Worm (Caenorhabditis elegans) whole organism, L4 larva: ENCODE data around the gene F38E11.6.

Source experiments
- F37D6.2 ChIP-seq: sonication (generic microtip); optimal IDR thresholded peaks from 2 replicates; lab custom pipeline; 2016; ENCODE audit warnings: mild to moderate bottlenecking, missing genetic modification characterization, missing compliant biosample characterization
- F44E2.7 ChIP-seq: fragments of 200-800 bp; sonication (Bioruptor generic); IDR thresholded peaks from 2 replicates; pipeline ENCODE4 v2.1.2; 2022; ENCODE audit warnings: missing genetic modification characterization, missing compliant biosample characterization
- R02D3.7 ChIP-seq: fragments of 150-350 bp; sonication (generic microtip); optimal IDR thresholded peaks from 3 replicates; lab custom pipeline; 2014; ENCODE audit warnings: missing biosample characterization, missing genetic modification characterization
- Y5F2A.4 ChIP-seq: fragments of 200-800 bp; sonication (Bioruptor generic); optimal IDR thresholded peaks from 2 replicates; lab custom pipeline; 2018; ENCODE audit warnings: mild to moderate bottlenecking, missing genetic modification characterization, missing compliant biosample characterization
- ZK546.5 ChIP-seq, 2 experiments: sonication (generic microtip); optimal IDR thresholded peaks; 2 replicates each; lab custom pipeline; 2017; ENCODE audit warnings: missing biosample characterization in 2 of 2, missing genetic modification characterization in 2 of 2
- ceh-20 ChIP-seq: fragments of 200-800 bp; sonication (Bioruptor generic); IDR thresholded peaks from 2 replicates; pipeline ENCODE4 v1.3.6; 2022; ENCODE audit warnings: missing genetic modification reagents, missing genetic modification characterization, missing compliant biosample characterization
- ceh-44 ChIP-seq: fragments of 200-800 bp; sonication (Bioruptor generic); IDR thresholded peaks from 2 replicates; pipeline ENCODE4 v1.3.6; 2022; ENCODE audit warnings: missing genetic modification reagents, missing genetic modification characterization, missing compliant biosample characterization
- ceh-62 ChIP-seq: sonication (generic microtip); optimal IDR thresholded peaks from 2 replicates; lab custom pipeline; 2017; ENCODE audit warnings: missing biosample characterization, missing genetic modification characterization
- ceh-82 ChIP-seq: sonication (generic microtip); optimal IDR thresholded peaks from 2 replicates; lab custom pipeline; 2017; ENCODE audit warnings: missing biosample characterization, missing genetic modification characterization
- ces-1 ChIP-seq: fragments of 150-350 bp; sonication (generic microtip); optimal IDR thresholded peaks from 4 replicates; lab custom pipeline; 2014; ENCODE audit warnings: missing biosample characterization, missing genetic modification reagents, missing genetic modification characterization
- cey-2 ChIP-seq: sonication (generic microtip); optimal IDR thresholded peaks from 3 replicates; lab custom pipeline; 2017; ENCODE audit warnings: missing genetic modification characterization, mild to moderate bottlenecking, missing compliant biosample characterization, antibody characterized with exemption, borderline replicate concordance; ENCODE audit not compliant: insufficient read depth
- daf-12 ChIP-seq: fragments of 150-350 bp; optimal IDR thresholded peaks from 2 replicates; lab custom pipeline; 2014; ENCODE audit warnings: missing biosample characterization, missing genetic modification reagents, missing genetic modification characterization
- daf-16 ChIP-seq, 3 experiments: sonication (generic microtip); optimal IDR thresholded peaks; 2 replicates each; lab custom pipeline; 2016 to 2017; ENCODE audit warnings: missing genetic modification characterization in 3 of 3, missing genetic modification reagents in 3 of 3, mild to moderate bottlenecking in 2 of 3, missing compliant biosample characterization in 2 of 3, missing biosample characterization in 1 of 3, moderate library complexity in 1 of 3
- daf-19 ChIP-seq: fragments of 200-800 bp; sonication (Bioruptor generic); conservative IDR thresholded peaks from 2 replicates; pipeline ENCODE4 v1.3.6; 2022; ENCODE audit warnings: missing genetic modification characterization, missing compliant biosample characterization
- daf-8 ChIP-seq: fragments of 200-800 bp; sonication (Bioruptor generic); IDR thresholded peaks from 2 replicates; pipeline ENCODE4 v1.3.6; 2022; ENCODE audit warnings: missing genetic modification characterization, missing compliant biosample characterization
- dmd-9 ChIP-seq: fragments of 200-800 bp; sonication (Bioruptor generic); IDR thresholded peaks from 2 replicates; pipeline ENCODE4 v1.3.6; 2022; ENCODE audit warnings: missing genetic modification reagents, missing genetic modification characterization, missing compliant biosample characterization
- dpl-1 ChIP-seq: fragments of 150-350 bp; optimal IDR thresholded peaks from 2 replicates; lab custom pipeline; 2014; ENCODE audit warnings: missing biosample characterization, missing genetic modification reagents, missing genetic modification characterization
- dve-1 ChIP-seq: sonication (generic microtip); optimal IDR thresholded peaks from 2 replicates; lab custom pipeline; 2017; ENCODE audit warnings: antibody characterized with exemption, mild to moderate bottlenecking, missing genetic modification characterization, missing compliant biosample characterization; ENCODE audit not compliant: insufficient read depth
- fos-1 ChIP-seq: fragments of 150-350 bp; optimal IDR thresholded peaks from 2 replicates; lab custom pipeline; 2014; ENCODE audit warnings: missing biosample characterization, missing genetic modification characterization
- gei-8 ChIP-seq: fragments of 200-800 bp; sonication (Bioruptor generic); optimal IDR thresholded peaks from 2 replicates; lab custom pipeline; 2018; ENCODE audit warnings: mild to moderate bottlenecking, missing genetic modification characterization, missing compliant biosample characterization
- hlh-30 ChIP-seq: sonication (generic microtip); optimal IDR thresholded peaks from 2 replicates; lab custom pipeline; 2017; ENCODE audit warnings: antibody characterized with exemption, mild to moderate bottlenecking, missing genetic modification characterization, missing compliant biosample characterization; ENCODE audit not compliant: insufficient read depth
- hmg-1.1 ChIP-seq: fragments of 200-800 bp; sonication (Bioruptor generic); IDR thresholded peaks from 2 replicates; pipeline ENCODE4 v1.3.6; 2022; ENCODE audit warnings: missing genetic modification reagents, missing genetic modification characterization, missing compliant biosample characterization
- jun-1 ChIP-seq: fragments of 150-350 bp; optimal IDR thresholded peaks from 2 replicates; lab custom pipeline; 2014; ENCODE audit warnings: missing biosample characterization, missing genetic modification reagents, missing genetic modification characterization
- lim-7 ChIP-seq: fragments of 200-800 bp; sonication (Bioruptor generic); IDR thresholded peaks from 2 replicates; pipeline ENCODE4 v1.3.6; 2022; ENCODE audit warnings: missing genetic modification characterization, missing compliant biosample characterization
- lin-13 ChIP-seq: fragments of 150-350 bp; optimal IDR thresholded peaks from 2 replicates; lab custom pipeline; 2014; ENCODE audit warnings: missing biosample characterization, missing genetic modification reagents, missing genetic modification characterization
- lin-15B ChIP-seq: fragments of 150-350 bp; sonication (generic microtip); optimal IDR thresholded peaks from 3 replicates; lab custom pipeline; 2014; ENCODE audit warnings: missing biosample characterization, missing genetic modification characterization
- madf-9 ChIP-seq: fragments of 200-800 bp; sonication (Bioruptor generic); conservative IDR thresholded peaks from 2 replicates; pipeline ENCODE4 v1.3.6; 2022; ENCODE audit warnings: missing genetic modification reagents, missing genetic modification characterization, missing compliant biosample characterization
- mdt-29 ChIP-seq: fragments of 200-800 bp; sonication (Bioruptor generic); IDR thresholded peaks from 2 replicates; pipeline ENCODE4 v1.3.6; 2022; ENCODE audit warnings: missing genetic modification reagents, missing genetic modification characterization, missing compliant biosample characterization
- mep-1 ChIP-seq: fragments of 150-350 bp; sonication (generic microtip); optimal IDR thresholded peaks from 3 replicates; lab custom pipeline; 2014; ENCODE audit warnings: missing biosample characterization, missing genetic modification characterization
- nhr-11 ChIP-seq: fragments of 150-350 bp; optimal IDR thresholded peaks from 2 replicates; lab custom pipeline; 2014; ENCODE audit warnings: missing biosample characterization, missing genetic modification characterization
- nhr-237 ChIP-seq: sonication (generic microtip); optimal IDR thresholded peaks from 2 replicates; lab custom pipeline; 2017; ENCODE audit warnings: missing biosample characterization, missing genetic modification characterization
- nhr-28 ChIP-seq: fragments of 150-350 bp; optimal IDR thresholded peaks from 2 replicates; lab custom pipeline; 2014; ENCODE audit warnings: missing biosample characterization, missing genetic modification characterization
- nhr-6 ChIP-seq: fragments of 150-350 bp; optimal IDR thresholded peaks from 2 replicates; lab custom pipeline; 2014; ENCODE audit warnings: missing biosample characterization, missing genetic modification characterization
- nhr-77 ChIP-seq: fragments of 150-350 bp; optimal IDR thresholded peaks from 2 replicates; lab custom pipeline; 2014; ENCODE audit warnings: missing biosample characterization, missing genetic modification characterization
- php-3 ChIP-seq: fragments of 200-800 bp; sonication (Bioruptor generic); IDR thresholded peaks from 2 replicates; pipeline ENCODE4 v1.3.6; 2022; ENCODE audit warnings: missing genetic modification reagents, missing genetic modification characterization, missing compliant biosample characterization
- rbr-2 ChIP-seq: sonication (generic microtip); optimal IDR thresholded peaks from 2 replicates; lab custom pipeline; 2016; ENCODE audit warnings: missing genotype, missing genetic modification characterization, missing compliant biosample characterization
- set-16 ChIP-seq: fragments of 200-800 bp; sonication (Bioruptor generic); IDR thresholded peaks from 2 replicates; pipeline ENCODE4 v1.3.6; 2022; ENCODE audit warnings: missing genetic modification reagents, missing genetic modification characterization, missing compliant biosample characterization
- skn-1 ChIP-seq: fragments of 150-350 bp; optimal IDR thresholded peaks from 2 replicates; lab custom pipeline; 2014; ENCODE audit warnings: missing biosample characterization, missing genetic modification characterization
- snpc-1.2 ChIP-seq: fragments of 200-800 bp; sonication (Bioruptor generic); IDR thresholded peaks from 2 replicates; pipeline ENCODE4 v1.3.6; 2022; ENCODE audit warnings: missing genetic modification reagents, missing genetic modification characterization, missing compliant biosample characterization
- snpc-4 ChIP-seq: fragments of 150-350 bp; optimal IDR thresholded peaks from 2 replicates; lab custom pipeline; 2014; ENCODE audit warnings: missing biosample characterization, missing genetic modification characterization
- spr-1 ChIP-seq: sonication (generic microtip); optimal IDR thresholded peaks from 2 replicates; lab custom pipeline; 2016; ENCODE audit warnings: mild to moderate bottlenecking, missing genetic modification characterization, missing compliant biosample characterization
- tra-1 ChIP-seq: fragments of 200-800 bp; sonication (Bioruptor generic); IDR thresholded peaks from 2 replicates; pipeline ENCODE4 v1.3.6; 2022; ENCODE audit warnings: missing genetic modification reagents, missing genetic modification characterization, missing compliant biosample characterization
- unc-62 ChIP-seq, 3 experiments: fragments of 150-350 bp in 1 of 3; sonication (generic microtip); optimal IDR thresholded peaks in 2 of 3; peaks in 1 of 3; 1 replicate in 1 of 3; 2 replicates in 2 of 3; lab custom pipeline; 2014 to 2017; ENCODE audit warnings: missing biosample characterization in 3 of 3, missing genetic modification characterization in 3 of 3, missing genetic modification reagents in 3 of 3, missing genotype in 1 of 3
- vab-7 ChIP-seq: fragments of 200-800 bp; sonication (Bioruptor generic); IDR thresholded peaks from 2 replicates; pipeline ENCODE4 v1.3.6; 2022; ENCODE audit warnings: missing genetic modification reagents, missing genetic modification characterization, missing compliant biosample characterization
- zfp-2 ChIP-seq: sonication (generic microtip); optimal IDR thresholded peaks from 2 replicates; lab custom pipeline; 2016; ENCODE audit warnings: mild to moderate bottlenecking, missing genetic modification characterization, missing compliant biosample characterization
- zfp-3 ChIP-seq: fragments of 200-800 bp; sonication (Bioruptor generic); conservative IDR thresholded peaks from 2 replicates; pipeline ENCODE4 v1.3.6; 2022; ENCODE audit warnings: missing genetic modification reagents, missing genetic modification characterization, missing compliant biosample characterization
- zip-2 ChIP-seq: fragments of 150-350 bp; optimal IDR thresholded peaks from 2 replicates; lab custom pipeline; 2014; ENCODE audit warnings: missing biosample characterization, missing genetic modification characterization

The F38E11.6 gene

ce11 chrIV:9438753-9439152, 28.6 kb downstream of the F38E11.6 start (continued):
- TF ChIP-seq mdt-29 (GFP tag; lab: Robert Waterston, UW) (no peak; the same call in none of the 2 replicates), R02D3.7 (tag; lab: Kevin White, UChicago) (no peak), php-3 (GFP tag; lab: Robert Waterston, UW) (0 out of 2 replicates have a peak, but pooled peaks have one; percentile 53), dve-1 (tag; lab: Kevin White, UChicago) (peak; percentile 74), daf-16 (GFP tag; optimal IDR thresholded peaks at IDR 0.05; lab: Kevin White, UChicago) (no peak), daf-16 (tag; optimal IDR thresholded peaks at IDR 0.05; lab: Kevin White, UChicago) (peak; percentile 20), hlh-30 (no peak), dpl-1 (no peak), tra-1 (GFP tag; lab: Robert Waterston, UW) (no peak), hmg-1.1 (GFP tag; lab: Robert Waterston, UW) (no peak; the same call in 1 of the 2 replicates), ceh-20 (GFP tag; lab: Robert Waterston, UW) (no peak), zfp-3 (GFP tag; lab: Robert Waterston, UW) (peak; percentile 96), cey-2 (no peak), set-16 (GFP tag; lab: Robert Waterston, UW) (no peak), zfp-2 (tag; lab: Kevin White, UChicago) (no peak), ZK546.5 (tag; optimal IDR thresholded peaks at IDR 0.05; lab: Kevin White, UChicago) (no peak), Y5F2A.4 (GFP tag; lab: Kevin White, UChicago) (no peak), daf-19 (GFP tag; lab: Robert Waterston, UW) (no peak), lin-13 (GFP tag; lab: Kevin White, UChicago) (no peak), nhr-11 (tag; lab: Kevin White, UChicago) (no peak), nhr-237 (tag; lab: Kevin White, UChicago) (no peak), skn-1 (no peak), ceh-44 (no peak), ceh-82 (tag; lab: Kevin White, UChicago) (no peak), F37D6.2 (tag; lab: Kevin White, UChicago) (no peak), daf-12 (no peak), ces-1 (GFP tag; lab: Kevin White, UChicago) (no peak), mep-1 (peak; percentile 73), unc-62 (GFP tag; optimal IDR thresholded peaks at IDR 0.05 in 1 of 2; lab: Kevin White, UChicago) (peak in 1 of 2 experiments; percentile 96), unc-62 (tag; optimal IDR thresholded peaks at IDR 0.05; lab: Kevin White, UChicago) (no peak), nhr-6 (tag; lab: Kevin White, UChicago) (no peak), snpc-1.2 (GFP tag; lab: Robert Waterston, UW) (peak; percentile 49; the same call in 1 of the 2 replicates), fos-1 (tag; lab: Kevin White, UChicago) (no peak)

- TF ChIP-seq nhr-77 (tag; lab: Kevin White, UChicago), result no peak
- TF ChIP-seq snpc-1.2 (GFP tag; lab: Robert Waterston, UW), result no peak
- TF ChIP-seq hmg-1.1 (GFP tag; lab: Robert Waterston, UW), result no peak
- TF ChIP-seq madf-9 (GFP tag; lab: Robert Waterston, UW), result no peak
- no peak for TF ChIP-seq jun-1 (tag; lab: Kevin White, UChicago)
- no peak for TF ChIP-seq zip-2 (tag; lab: Kevin White, UChicago)
- no peak for TF ChIP-seq ceh-82 (tag; lab: Kevin White, UChicago)
- no peak for TF ChIP-seq snpc-4
- TF ChIP-seq rbr-2 (tag; lab: Kevin White, UChicago), result no peak
Measured at ce11 chrIV:9432327-9432726, 35.0 kb downstream of the F38E11.6 start.

DNA sequence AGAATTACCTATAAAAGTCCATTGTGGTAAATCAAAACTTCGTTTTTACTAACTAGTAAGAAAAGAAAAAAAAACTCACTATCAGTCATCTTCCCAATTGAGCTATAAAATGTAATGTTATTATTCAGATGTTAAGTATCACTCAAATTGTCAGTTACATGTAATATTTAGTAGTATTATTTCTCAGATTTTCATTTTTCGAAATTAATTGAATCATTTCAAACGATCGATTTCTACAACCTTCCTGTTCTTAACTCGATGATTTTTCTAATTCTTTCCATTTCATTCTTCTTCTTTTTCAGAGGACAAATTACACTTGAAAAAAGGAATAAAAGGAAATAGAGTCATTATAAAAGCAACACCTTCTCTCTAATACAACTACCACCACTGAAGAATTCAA, 39.4 kb downstream of the F38E11.6 start, which contains the start of gene F59B8.1:
F59B8.1 (plus strand) TSS at position 301 of the 400 bp plus-strand sequence.
- TF ChIP-seq spr-1 (tag; lab: Kevin White, UChicago) (no peak), mdt-29 (GFP tag; lab: Robert Waterston, UW) (no peak), daf-8 (GFP tag; lab: Robert Waterston, UW) (no peak), nhr-28 (no peak), ceh-44 (no peak), nhr-77 (tag; lab: Kevin White, UChicago) (no peak), F44E2.7 (GFP tag; lab: Robert Waterston, UW) (no peak), zfp-3 (GFP tag; lab: Robert Waterston, UW) (no peak), jun-1 (tag; lab: Kevin White, UChicago) (no peak), gei-8 (no peak), lin-15B (tag; lab: Kevin White, UChicago) (no peak), vab-7 (no peak), ceh-82 (tag; lab: Kevin White, UChicago) (no peak), nhr-237 (tag; lab: Kevin White, UChicago) (no peak), dmd-9 (no peak), lim-7 (GFP tag; lab: Robert Waterston, UW) (no peak), ZK546.5 (tag; optimal IDR thresholded peaks at IDR 0.05; lab: Kevin White, UChicago) (no peak), ceh-62 (tag; lab: Kevin White, UChicago) (no peak)
